Worm (Caenorhabditis elegans) whole organism, late embryonic: ENCODE results near the gene C37C3.18.

Experiments used
- ama-1 ChIP-seq: fragments of 150-350 bp; optimal IDR thresholded peaks from 2 replicates; lab custom pipeline; 2014
- ceh-19 ChIP-seq: fragments of 200-800 bp; sonication (Bioruptor generic); optimal IDR thresholded peaks from 2 replicates; lab custom pipeline; 2018; ENCODE audit warnings: mild to moderate bottlenecking, missing genetic modification characterization, missing compliant biosample characterization
- fkh-10 ChIP-seq: fragments of 150-350 bp; optimal IDR thresholded peaks from 2 replicates; lab custom pipeline; 2014; ENCODE audit warnings: missing biosample characterization, missing genetic modification reagents, missing genetic modification characterization
- nfya-1 ChIP-seq: sonication (generic microtip); optimal IDR thresholded peaks from 2 replicates; lab custom pipeline; 2017; ENCODE audit warnings: missing genetic modification characterization, mild to moderate bottlenecking, missing compliant biosample characterization, antibody characterized with exemption, moderate library complexity
- pag-3 ChIP-seq: sonication (generic microtip); optimal IDR thresholded peaks from 2 replicates; lab custom pipeline; 2016; ENCODE audit warnings: missing compliant biosample characterization, missing genetic modification characterization, borderline replicate concordance
- pha-4 ChIP-seq: fragments of 150-350 bp; optimal IDR thresholded peaks from 2 replicates; lab custom pipeline; 2018; ENCODE audit warnings: missing biosample characterization, missing genetic modification reagents, missing genetic modification characterization

DNA sequence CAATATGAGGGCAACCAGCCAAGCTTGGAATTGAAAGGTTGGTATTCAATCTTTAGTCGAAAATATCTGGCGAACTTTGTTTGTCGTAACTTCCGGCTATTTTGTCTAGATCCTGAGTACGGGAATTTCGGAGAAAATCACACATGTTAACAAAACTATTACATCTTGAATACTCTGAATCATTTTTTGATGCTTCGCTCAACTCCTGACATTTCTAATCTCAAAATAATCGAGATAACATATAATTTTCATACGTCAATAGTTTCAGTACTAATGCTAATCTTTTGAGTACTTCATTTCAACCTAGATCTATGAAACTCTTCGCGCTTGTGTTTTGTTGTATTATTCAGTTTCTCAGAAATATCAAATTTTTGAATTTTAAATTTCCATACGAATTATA is 46.4 kb downstream of the C37C3.18 start:
- no peak for TF ChIP-seq ceh-19 (GFP tag; lab: Kevin White, UChicago)
- TF ChIP-seq fkh-10 (GFP tag; lab: Kevin White, UChicago), result no peak
- TF ChIP-seq nfya-1, result no peak
- TF ChIP-seq pag-3, result no peak
- TF ChIP-seq ama-1 (lab: Kevin White, UChicago), result no peak
- TF ChIP-seq pha-4 (tag; lab: Kevin White, UChicago), result no peak
